Worm (Caenorhabditis elegans) whole organism, L4 larva: Measurements from ENCODE around the gene daf-42.

Experiments used
- F10B5.3 ChIP-seq: sonication (generic microtip); optimal IDR thresholded peaks from 2 replicates; lab custom pipeline; 2016; ENCODE audit warnings: mild to moderate bottlenecking, missing genetic modification characterization, missing compliant biosample characterization
- jun-1 ChIP-seq: fragments of 150-350 bp; optimal IDR thresholded peaks from 2 replicates; lab custom pipeline; 2014; ENCODE audit warnings: missing biosample characterization, missing genetic modification reagents, missing genetic modification characterization

DNA sequence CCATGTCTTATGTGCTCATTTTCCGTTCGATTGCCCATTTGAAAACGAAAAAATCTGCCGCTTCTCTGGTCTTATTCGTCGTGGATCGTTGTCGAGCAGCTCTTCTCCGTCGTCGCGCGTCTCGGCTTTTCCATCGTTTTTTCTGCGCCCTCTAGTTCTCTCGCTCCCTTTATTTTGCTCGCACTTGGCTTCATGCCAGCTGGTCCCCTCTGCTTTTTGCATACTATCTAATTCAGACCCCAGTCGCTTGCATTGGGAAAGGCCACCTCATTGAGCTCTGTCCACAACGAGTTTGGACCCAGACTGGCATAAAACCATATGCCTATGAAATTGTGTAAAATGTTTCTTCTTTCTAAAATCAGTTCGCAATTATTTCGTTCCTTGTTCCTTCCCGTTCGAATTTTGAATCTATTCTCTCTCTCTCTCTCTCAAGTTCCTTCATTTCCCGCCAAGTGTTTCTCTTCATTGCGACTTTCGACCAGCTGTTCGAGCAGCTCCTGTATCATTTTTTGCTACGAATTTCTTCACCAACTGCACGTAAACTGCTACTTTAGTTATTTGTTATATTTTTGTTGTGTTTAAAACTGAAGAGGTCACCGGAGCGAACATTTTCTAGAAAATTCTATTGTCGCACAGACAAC, 43.6 kb upstream of the daf-42 start:
- TF ChIP-seq F10B5.3 (tag; lab: Kevin White, UChicago) (no peak), jun-1 (tag; lab: Kevin White, UChicago) (no peak)
